Fruit fly (Drosophila melanogaster) whole organism, embryonic: ENCODE results near the gene Blos4.
A peak's percentile ranks its signal among the peaks of the same experiment; 100 is the strongest.

ENCODE experiments used
- BtbVII ChIP-seq: fragments of 200-800 bp; sonication (Bioruptor generic); optimal IDR thresholded peaks from 3 replicates; lab custom pipeline; 2017; ENCODE audit warnings: missing biosample characterization, mild to moderate bottlenecking, missing genetic modification characterization
- CG1024 ChIP-seq: fragments of 200-800 bp; sonication (Bioruptor generic); IDR thresholded peaks from 2 replicates; pipeline ENCODE4 v1.3.6; 2022; ENCODE audit warnings: missing biosample characterization, missing genetic modification characterization
- CG10431 ChIP-seq: fragments of 200-800 bp; sonication (Bioruptor generic); optimal IDR thresholded peaks from 3 replicates; lab custom pipeline; 2018; ENCODE audit warnings: missing biosample characterization, mild to moderate bottlenecking, missing genetic modification characterization
- CG11723 ChIP-seq: fragments of 200-800 bp; sonication (Bioruptor generic); optimal IDR thresholded peaks from 2 replicates; lab custom pipeline; 2017; ENCODE audit warnings: missing biosample characterization, mild to moderate bottlenecking, missing genetic modification characterization
- CG12744 ChIP-seq: fragments of 200-800 bp; sonication (Bioruptor generic); optimal IDR thresholded peaks from 2 replicates; lab custom pipeline; 2016; ENCODE audit warnings: missing biosample characterization, missing genetic modification characterization
- CG13775 ChIP-seq: fragments of 200-800 bp; sonication (Bioruptor generic); optimal IDR thresholded peaks from 3 replicates; lab custom pipeline; 2017; ENCODE audit warnings: missing biosample characterization, mild to moderate bottlenecking, missing genetic modification characterization
- CG15269 ChIP-seq: fragments of 200-800 bp; sonication (Bioruptor generic); optimal IDR thresholded peaks from 2 replicates; lab custom pipeline; 2018; ENCODE audit warnings: missing biosample characterization, mild to moderate bottlenecking, missing genetic modification characterization, moderate library complexity
- CG15601 ChIP-seq: fragments of 200-800 bp; sonication (Bioruptor generic); optimal IDR thresholded peaks from 3 replicates; lab custom pipeline; 2019; ENCODE audit warnings: missing biosample characterization, mild to moderate bottlenecking, missing genetic modification characterization, moderate library complexity
- CG1647 ChIP-seq: fragments of 200-800 bp; sonication (Bioruptor generic); optimal IDR thresholded peaks from 3 replicates; lab custom pipeline; 2016; ENCODE audit warnings: missing biosample characterization, missing genetic modification characterization
- CG17829 ChIP-seq: fragments of 200-800 bp; optimal IDR thresholded peaks from 2 replicates; lab custom pipeline; 2019; ENCODE audit warnings: missing biosample characterization, mild to moderate bottlenecking, missing genetic modification characterization, moderate library complexity
- CG18764 ChIP-seq: fragments of 200-800 bp; sonication (Bioruptor generic); optimal IDR thresholded peaks from 3 replicates; lab custom pipeline; 2016; ENCODE audit warnings: missing biosample characterization, missing genetic modification characterization
- CG2875 ChIP-seq: fragments of 200-800 bp; sonication (Bioruptor generic); optimal IDR thresholded peaks from 2 replicates; lab custom pipeline; 2017; ENCODE audit warnings: missing biosample characterization, mild to moderate bottlenecking, missing genetic modification characterization, missing genetic modification reagents
- CG31365 ChIP-seq: fragments of 200-800 bp; sonication (Bioruptor generic); optimal IDR thresholded peaks from 2 replicates; lab custom pipeline; 2018; ENCODE audit warnings: missing biosample characterization, mild to moderate bottlenecking, missing genetic modification characterization
- CG31388 ChIP-seq: fragments of 200-800 bp; sonication (Bioruptor generic); optimal IDR thresholded peaks from 2 replicates; lab custom pipeline; 2016; ENCODE audit warnings: missing biosample characterization, missing genetic modification characterization
- CG7556 ChIP-seq: fragments of 200-800 bp; sonication (Bioruptor generic); optimal IDR thresholded peaks from 2 replicates; lab custom pipeline; 2017; ENCODE audit warnings: missing biosample characterization, mild to moderate bottlenecking, missing genetic modification characterization
- CG8765 ChIP-seq: fragments of 200-800 bp; sonication (Bioruptor generic); IDR thresholded peaks from 2 replicates; pipeline ENCODE4 v1.3.6; 2022; ENCODE audit warnings: missing biosample characterization, missing genetic modification characterization
- D19B ChIP-seq: fragments of 200-800 bp; sonication (Bioruptor generic); optimal IDR thresholded peaks from 2 replicates; lab custom pipeline; 2017; ENCODE audit warnings: missing biosample characterization, mild to moderate bottlenecking, missing genetic modification characterization
- Elba2 ChIP-seq: fragments of 200-800 bp; sonication (Bioruptor generic); optimal IDR thresholded peaks from 3 replicates; lab custom pipeline; 2016; ENCODE audit warnings: missing biosample characterization, missing genetic modification characterization
- Hand ChIP-seq: fragments of 200-800 bp; sonication (Bioruptor generic); optimal IDR thresholded peaks from 2 replicates; lab custom pipeline; 2017; ENCODE audit warnings: mild to moderate bottlenecking, missing biosample characterization, missing genetic modification reagents, missing genetic modification characterization
- Hey ChIP-seq: fragments of 200-800 bp; sonication (Bioruptor generic); optimal IDR thresholded peaks from 3 replicates; lab custom pipeline; 2018; ENCODE audit warnings: missing biosample characterization, mild to moderate bottlenecking, missing genetic modification characterization
- HmgD ChIP-seq: fragments of 200-800 bp; sonication (Bioruptor generic); optimal IDR thresholded peaks from 3 replicates; lab custom pipeline; 2016; ENCODE audit warnings: missing biosample characterization, missing genetic modification characterization
- Hmx ChIP-seq: fragments of 200-800 bp; sonication (Bioruptor generic); optimal IDR thresholded peaks from 2 replicates; lab custom pipeline; 2016; ENCODE audit warnings: missing biosample characterization, missing genetic modification characterization
- Hr3 ChIP-seq: fragments of 200-800 bp; sonication (Bioruptor generic); optimal IDR thresholded peaks from 3 replicates; lab custom pipeline; 2016; ENCODE audit warnings: missing biosample characterization, missing genetic modification characterization
- Hr39 ChIP-seq: fragments of >200 bp; optimal IDR thresholded peaks from 2 replicates; lab custom pipeline; 2017
- MESR4 ChIP-seq: fragments of 200-800 bp; sonication (Bioruptor generic); optimal IDR thresholded peaks from 2 replicates; lab custom pipeline; 2018; ENCODE audit warnings: missing biosample characterization, mild to moderate bottlenecking, missing genetic modification characterization, moderate library complexity
- NFAT ChIP-seq: fragments of 200-800 bp; sonication (Bioruptor generic); IDR thresholded peaks from 2 replicates; pipeline ENCODE4 v1.3.6; 2022; ENCODE audit warnings: missing biosample characterization, missing genetic modification characterization
- NK7.1 ChIP-seq: fragments of 200-800 bp; sonication (Bioruptor generic); optimal IDR thresholded peaks from 3 replicates; lab custom pipeline; 2016; ENCODE audit warnings: missing biosample characterization, missing genetic modification characterization
- Ssrp ChIP-seq: fragments of 200-800 bp; sonication (Bioruptor generic); optimal IDR thresholded peaks from 2 replicates; lab custom pipeline; 2018; ENCODE audit warnings: missing biosample characterization, mild to moderate bottlenecking, missing genetic modification characterization, moderate library complexity
- YL-1 ChIP-seq: fragments of 200-800 bp; sonication (Bioruptor generic); optimal IDR thresholded peaks from 3 replicates; lab custom pipeline; 2017; ENCODE audit warnings: missing biosample characterization, mild to moderate bottlenecking, missing genetic modification characterization
- amos ChIP-seq: fragments of 200-800 bp; sonication (Bioruptor generic); IDR thresholded peaks from 2 replicates; pipeline ENCODE4 v1.3.6; 2022; ENCODE audit warnings: missing biosample characterization, missing genetic modification characterization; ENCODE audit not compliant: partially characterized antibody
- aop ChIP-seq: fragments of 200-800 bp; sonication (Bioruptor generic); IDR thresholded peaks from 2 replicates; pipeline ENCODE4 v1.3.6; 2022; ENCODE audit warnings: missing biosample characterization, missing genetic modification characterization
- cad ChIP-seq: fragments of >200 bp; optimal IDR thresholded peaks from 2 replicates; lab custom pipeline; 2017; ENCODE audit warnings: missing biosample characterization, missing genetic modification characterization
- da ChIP-seq: fragments of 200-800 bp; sonication (Bioruptor generic); optimal IDR thresholded peaks from 2 replicates; lab custom pipeline; 2016; ENCODE audit warnings: missing biosample characterization, missing genetic modification characterization
- esg ChIP-seq: fragments of 200-800 bp; sonication (Bioruptor generic); conservative IDR thresholded peaks from 2 replicates; pipeline ENCODE4 v1.3.6; 2022; ENCODE audit warnings: missing biosample characterization, missing genetic modification characterization
- eve ChIP-seq, 2 experiments: fragments of >200 bp; optimal IDR thresholded peaks; 2 replicates each; lab custom pipeline; 2017; ENCODE audit warnings: missing biosample characterization in 2 of 2, missing genetic modification characterization in 2 of 2
- eyg ChIP-seq: fragments of 200-800 bp; sonication (Bioruptor generic); optimal IDR thresholded peaks from 3 replicates; lab custom pipeline; 2016; ENCODE audit warnings: missing biosample characterization, missing genetic modification characterization
- hkb ChIP-seq, 2 experiments: fragments of 200-800 bp in 1 of 2; fragments of >200 bp in 1 of 2; sonication (Bioruptor generic) in 1 of 2; IDR thresholded peaks in 1 of 2; optimal IDR thresholded peaks in 1 of 2; 2 replicates each; pipeline versions ENCODE4 v1.3.6 to Lab custom; 2017 to 2022; ENCODE audit warnings: missing biosample characterization in 1 of 2, missing genetic modification characterization in 1 of 2
- ind ChIP-seq: fragments of 200-800 bp; sonication (Bioruptor generic); optimal IDR thresholded peaks from 3 replicates; lab custom pipeline; 2016; ENCODE audit warnings: missing biosample characterization, missing genetic modification characterization
- odd ChIP-seq: fragments of 200-800 bp; sonication (Bioruptor generic); optimal IDR thresholded peaks from 2 replicates; lab custom pipeline; 2017; ENCODE audit warnings: missing biosample characterization, mild to moderate bottlenecking, missing genetic modification characterization
- org-1 ChIP-seq: fragments of 200-800 bp; sonication (Bioruptor generic); optimal IDR thresholded peaks from 2 replicates; lab custom pipeline; 2017; ENCODE audit warnings: missing biosample characterization, missing genetic modification characterization
- phol ChIP-seq: fragments of 200-800 bp; sonication (Bioruptor generic); optimal IDR thresholded peaks from 3 replicates; lab custom pipeline; 2018; ENCODE audit warnings: missing biosample characterization, mild to moderate bottlenecking, missing genetic modification characterization, moderate library complexity
- rib ChIP-seq: fragments of 200-800 bp; sonication (Bioruptor generic); IDR thresholded peaks from 2 replicates; pipeline ENCODE4 v1.3.6; 2022; ENCODE audit warnings: missing biosample characterization, missing genetic modification characterization
- ro ChIP-seq: fragments of 200-800 bp; sonication (Bioruptor generic); IDR thresholded peaks from 2 replicates; pipeline ENCODE4 v1.3.6; 2022; ENCODE audit warnings: missing biosample characterization, missing genetic modification characterization
- row ChIP-seq: fragments of 200-800 bp; sonication (Bioruptor generic); IDR thresholded peaks from 3 replicates; pipeline ENCODE4 v1.3.6; 2022; ENCODE audit warnings: missing biosample characterization, missing genetic modification characterization
- sc ChIP-seq, 3 experiments: fragments of >200 bp in 2 of 3; fragments of 200-800 bp in 1 of 3; sonication (Bioruptor generic) in 1 of 3; optimal IDR thresholded peaks; 2 replicates in 2 of 3; 3 replicates in 1 of 3; lab custom pipeline; 2017; ENCODE audit warnings: mild to moderate bottlenecking in 1 of 3, missing biosample characterization in 1 of 3, missing genetic modification characterization in 1 of 3, missing genetic modification reagents in 1 of 3
- sqz ChIP-seq: fragments of 200-800 bp; sonication (Bioruptor generic); optimal IDR thresholded peaks from 3 replicates; lab custom pipeline; 2018; ENCODE audit warnings: missing biosample characterization, mild to moderate bottlenecking, missing genetic modification characterization
- ttk ChIP-seq: fragments of 200-800 bp; sonication (Bioruptor generic); IDR thresholded peaks from 2 replicates; pipeline ENCODE4 v2.1.2; 2022; ENCODE audit warnings: missing biosample characterization, missing genetic modification characterization
- tup ChIP-seq: fragments of 200-800 bp; sonication (Bioruptor generic); optimal IDR thresholded peaks from 2 replicates; lab custom pipeline; 2016; ENCODE audit warnings: missing biosample characterization, mild to moderate bottlenecking, missing genetic modification characterization, moderate library complexity
- wor ChIP-seq: fragments of 200-800 bp; sonication (Bioruptor generic); IDR thresholded peaks from 2 replicates; pipeline ENCODE4 v1.3.6; 2022; ENCODE audit warnings: missing biosample characterization, missing genetic modification characterization

The Blos4 gene

dm6 chr3L:10855419-10856213, 23.3 kb upstream of the Blos4 start (continued):
- TF ChIP-seq sqz = peak; percentile 73
- peak; percentile 73 for TF ChIP-seq CG18764 (GFP tag; lab: Kevin White, UChicago)
- peak; percentile 54 for TF ChIP-seq CG10431 (GFP tag; lab: Kevin White, UChicago)
- TF ChIP-seq CG13775 (GFP tag; lab: Kevin White, UChicago) = peak; percentile 81
- TF ChIP-seq sc (optimal IDR thresholded peaks at IDR 0.05; lab: Kevin White, UChicago) = no peak
- peak; percentile 81 for TF ChIP-seq sc (GFP tag; optimal IDR thresholded peaks at IDR 0.05; lab: Kevin White, UChicago)
- TF ChIP-seq CG2875 (GFP tag; lab: Kevin White, UChicago) = peak; percentile 84
- TF ChIP-seq esg (GFP tag; lab: Robert Waterston, UW) = peak; percentile 82
- peak; percentile 38 for TF ChIP-seq D19B
- TF ChIP-seq CG11723 (GFP tag; lab: Kevin White, UChicago) = peak; percentile 73
- peak; percentile 88 for TF ChIP-seq Hr3 (GFP tag; lab: Kevin White, UChicago)
- peak; percentile 39; the same call in 1 of the 2 replicates for TF ChIP-seq CG1024
- peak; percentile 85 for TF ChIP-seq CG8765 (GFP tag; lab: Robert Waterston, UW)
- no peak for TF ChIP-seq cad (GFP tag; lab: Kevin White, UChicago)
- TF ChIP-seq Elba2 (GFP tag; lab: Kevin White, UChicago) = peak; percentile 61
- peak; percentile 89 for TF ChIP-seq CG15269 (tag; lab: Kevin White, UChicago)
- peak; percentile 89 for TF ChIP-seq Ssrp
- TF ChIP-seq CG31388 (GFP tag; lab: Kevin White, UChicago) = peak; percentile 56
- TF ChIP-seq eve (GFP tag; optimal IDR thresholded peaks at IDR 0.05; lab: Kevin White, UChicago) = peak in 1 of 2 experiments; percentile 28
- TF ChIP-seq tup (GFP tag; lab: Kevin White, UChicago) = peak; percentile 61
- TF ChIP-seq ttk (GFP tag; lab: Robert Waterston, UW) = peak; percentile 82
- TF ChIP-seq odd (GFP tag; lab: Kevin White, UChicago) = peak; percentile 82
- TF ChIP-seq MESR4 (GFP tag; lab: Kevin White, UChicago) = no peak
- TF ChIP-seq HmgD (GFP tag; lab: Kevin White, UChicago) = no peak
- TF ChIP-seq CG12744 = no peak
- peak; percentile 94 for TF ChIP-seq row (GFP tag; lab: Robert Waterston, UW)
- TF ChIP-seq CG15601 (tag; lab: Kevin White, UChicago) = peak; percentile 85
- TF ChIP-seq wor (GFP tag; lab: Robert Waterston, UW) = peak; percentile 78
- TF ChIP-seq org-1 (GFP tag; lab: Kevin White, UChicago) = peak; percentile 79
- peak; percentile 95 for TF ChIP-seq CG7556
- TF ChIP-seq ro = peak; percentile 88
- no peak for TF ChIP-seq hkb (optimal IDR thresholded peaks at IDR 0.05; lab: Kevin White, UChicago)
- peak; percentile 90 for TF ChIP-seq hkb (GFP tag; IDR thresholded peaks at IDR 0.05; lab: Robert Waterston, UW)
- TF ChIP-seq eyg = no peak
- TF ChIP-seq YL-1 (GFP tag; lab: Kevin White, UChicago) = no peak
- TF ChIP-seq ind (GFP tag; lab: Kevin White, UChicago) = peak; percentile 82
- no peak for TF ChIP-seq NFAT
- TF ChIP-seq amos = 0 out of 2 replicates have a peak, but pooled peaks have one; percentile 5
- no peak for TF ChIP-seq aop
- no peak for TF ChIP-seq Hmx
- peak; percentile 92 for TF ChIP-seq phol (tag; lab: Kevin White, UChicago)
- peak; percentile 82 for TF ChIP-seq Hand (GFP tag; lab: Kevin White, UChicago)
- TF ChIP-seq rib (GFP tag; lab: Robert Waterston, UW) = 0 out of 2 replicates have a peak, but pooled peaks have one; percentile 27
- TF ChIP-seq da (GFP tag; lab: Kevin White, UChicago) = no peak
- TF ChIP-seq NK7.1 (GFP tag; lab: Kevin White, UChicago) = no peak
- no peak for TF ChIP-seq CG31365 (tag; lab: Kevin White, UChicago)
- TF ChIP-seq CG1647 (GFP tag; lab: Kevin White, UChicago) = no peak
- TF ChIP-seq BtbVII (GFP tag; lab: Kevin White, UChicago) = peak; percentile 91
- TF ChIP-seq Hr39 (lab: Kevin White, UChicago) = no peak
- peak; percentile 95 for TF ChIP-seq CG17829 (tag; lab: Kevin White, UChicago)
- peak; percentile 4 for TF ChIP-seq Hey
